Worm (Caenorhabditis elegans): ENCODE data around the gene ztf-9.

ztf-9 gene

ce11 chrV:9677977-9678376, 14.0 kb downstream of the ztf-9 start, which contains the start of gene cthd-1:
TSS of gene cthd-1 (plus strand) at chrV:9678277.
- TF ChIP-seq lir-3 (tag; optimal IDR thresholded peaks at IDR 0.05) (no peak), daf-8 (GFP tag; IDR thresholded peaks at IDR 0.05) (no peak), jun-1 (tag; optimal IDR thresholded peaks at IDR 0.05) (no peak), egl-43 (GFP tag; IDR thresholded peaks at IDR 0.05) (no peak), lsy-2 (tag; optimal IDR thresholded peaks at IDR 0.05) (no peak), ctbp-1 (GFP tag; IDR thresholded peaks at IDR 0.05) (no peak), snpc-4 (tag; optimal IDR thresholded peaks at IDR 0.05) (no peak), sdz-12 (GFP tag; optimal IDR thresholded peaks at IDR 0.05) (no peak), F26F4.8 (GFP tag; conservative IDR thresholded peaks at IDR 0.05) (no peak), hlh-30 (tag; optimal IDR thresholded peaks at IDR 0.05; ENCODE audit: insufficient read depth) (no peak), egl-27 (tag; optimal IDR thresholded peaks at IDR 0.05) (no peak), F10B5.3 (tag; optimal IDR thresholded peaks at IDR 0.05) (no peak), daf-12 (tag; optimal IDR thresholded peaks at IDR 0.05) (no peak), nhr-42 (GFP tag; IDR thresholded peaks at IDR 0.05) (no peak)

DNA sequence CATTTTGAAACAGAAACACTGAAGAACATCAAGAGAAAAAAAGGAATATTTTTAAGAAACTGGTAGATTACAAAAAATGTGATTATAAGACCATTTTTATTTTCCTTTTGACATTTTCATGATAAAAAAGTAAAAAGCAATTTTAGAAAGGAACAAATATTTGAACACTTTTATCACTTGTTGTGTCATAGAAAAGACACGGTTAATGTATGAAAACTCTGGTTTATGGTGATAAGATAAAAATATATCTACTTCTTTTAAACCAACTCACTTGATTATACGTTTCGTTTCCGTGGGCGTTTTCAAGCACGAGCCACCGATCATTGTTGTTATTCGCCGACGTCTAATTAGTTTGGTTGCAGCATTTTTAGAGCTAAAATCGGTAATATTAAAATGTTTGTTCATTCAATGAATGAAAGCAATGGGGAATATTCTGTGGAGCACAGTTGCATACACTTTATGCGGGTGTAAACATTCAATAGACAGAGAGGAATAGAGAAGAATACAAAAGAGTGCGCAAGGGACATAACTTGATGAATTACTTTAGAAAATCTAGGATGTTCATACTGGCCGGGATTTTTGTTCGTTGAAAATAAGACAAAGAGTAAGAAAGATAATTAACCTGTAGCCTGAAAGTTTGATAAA, 18.6 kb downstream of the ztf-9 start, which contains the start of gene sulp-8:
TSS of gene sulp-8 (minus strand) at position 469 of the 645 bp plus-strand sequence.
- no peak for TF ChIP-seq ceh-62 (tag; optimal IDR thresholded peaks at IDR 0.05)
- TF ChIP-seq dve-1 (tag; optimal IDR thresholded peaks at IDR 0.05; ENCODE audit: insufficient read depth), result peak; percentile 25
- peak; percentile 30 for TF ChIP-seq nhr-28 (tag; optimal IDR thresholded peaks at IDR 0.05)
- TF ChIP-seq tra-1 (GFP tag; IDR thresholded peaks at IDR 0.05), result no peak
- no peak for TF ChIP-seq nhr-77 (tag; optimal IDR thresholded peaks at IDR 0.05)
- TF ChIP-seq Y5F2A.4 (GFP tag; optimal IDR thresholded peaks at IDR 0.05), result no peak
- no peak for TF ChIP-seq F49E8.2 (tag; optimal IDR thresholded peaks at IDR 0.05; ENCODE audit: borderline replicate concordance)
- no peak for TF ChIP-seq daf-16 (GFP tag; optimal IDR thresholded peaks at IDR 0.05)
- peak; percentile 63 for TF ChIP-seq daf-16 (tag; optimal IDR thresholded peaks at IDR 0.05)

DNA sequence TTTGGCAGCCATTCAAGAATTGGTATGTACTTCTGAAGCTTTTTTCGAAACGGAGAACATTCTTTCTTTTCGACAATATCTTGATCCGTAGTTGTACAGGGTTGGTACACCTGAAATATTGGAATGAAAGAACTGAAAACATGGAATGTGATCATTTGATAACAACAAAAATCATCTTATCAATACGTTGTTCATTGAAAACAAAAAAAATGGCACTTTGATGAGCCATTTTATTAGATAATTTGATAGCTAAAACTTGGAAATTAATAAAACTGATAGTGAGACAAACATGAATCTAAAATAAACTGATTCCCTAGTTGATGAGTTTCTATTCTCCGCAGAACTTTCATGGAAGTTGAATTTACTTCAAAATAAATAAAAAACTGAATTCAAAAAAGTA, 19.5 kb downstream of the ztf-9 start:
- TF ChIP-seq F44E2.7 (GFP tag; IDR thresholded peaks at IDR 0.05) (no peak), F10B5.3 (tag; optimal IDR thresholded peaks at IDR 0.05) (no peak), skn-1 (tag; optimal IDR thresholded peaks at IDR 0.05) (no peak), php-3 (GFP tag; IDR thresholded peaks at IDR 0.05) (peak; percentile 50), lin-13 (GFP tag; optimal IDR thresholded peaks at IDR 0.05) (no peak), egl-27 (tag; optimal IDR thresholded peaks at IDR 0.05) (no peak), D1046.2 (GFP tag; IDR thresholded peaks at IDR 0.05) (no peak), daf-19 (GFP tag; conservative IDR thresholded peaks at IDR 0.05) (no peak), ces-1 (GFP tag; optimal IDR thresholded peaks at IDR 0.05) (no peak), unc-62 (GFP tag; optimal IDR thresholded peaks at IDR 0.05 in 1 of 2) (no peak), unc-62 (tag; optimal IDR thresholded peaks at IDR 0.05) (no peak), dve-1 (tag; optimal IDR thresholded peaks at IDR 0.05; ENCODE audit: insufficient read depth) (peak; percentile 56), dmd-6 (GFP tag; IDR thresholded peaks at IDR 0.05) (no peak), nhr-111 (GFP tag; optimal IDR thresholded peaks at IDR 0.05) (no peak), dpl-1 (GFP tag; optimal IDR thresholded peaks at IDR 0.05) (no peak), daf-16 (GFP tag; optimal IDR thresholded peaks at IDR 0.05) (no peak), daf-16 (tag; optimal IDR thresholded peaks at IDR 0.05) (peak; percentile 76), nhr-11 (tag; optimal IDR thresholded peaks at IDR 0.05) (no peak), duxl-1 (tag; optimal IDR thresholded peaks at IDR 0.05; ENCODE audit: poor library complexity) (no peak), dmd-8 (GFP tag; IDR thresholded peaks at IDR 0.05) (no peak), ceh-82 (tag; optimal IDR thresholded peaks at IDR 0.05) (no peak), saeg-2 (GFP tag; IDR thresholded peaks at IDR 0.05) (no peak), aly-2 (tag; optimal IDR thresholded peaks at IDR 0.05) (no peak), pqm-1 (tag; optimal IDR thresholded peaks at IDR 0.05) (peak; percentile 30), vab-7 (GFP tag; IDR thresholded peaks at IDR 0.05) (no peak)

Measured in whole organism, L4 larva.